Fruit fly (Drosophila melanogaster) whole organism, embryonic: ENCODE data around the gene snz.
A peak's percentile ranks its signal among the peaks of the same experiment; 100 is the strongest.

ENCODE experiments used
- CG10147 ChIP-seq: fragments of 200-800 bp; sonication (Bioruptor generic); optimal IDR thresholded peaks from 2 replicates; lab custom pipeline; 2019; ENCODE audit warnings: missing biosample characterization, mild to moderate bottlenecking, missing genetic modification characterization, moderate library complexity
- CG10366 ChIP-seq: fragments of 200-800 bp; sonication (Bioruptor generic); IDR thresholded peaks from 2 replicates; pipeline ENCODE4 v1.3.6; 2022; ENCODE audit warnings: missing biosample characterization, missing genetic modification characterization
- CG1233 ChIP-seq: fragments of 200-800 bp; sonication (Bioruptor generic); optimal IDR thresholded peaks from 4 replicates; lab custom pipeline; 2018; ENCODE audit warnings: missing biosample characterization, mild to moderate bottlenecking, missing genetic modification characterization
- CG13296 ChIP-seq: fragments of 200-800 bp; sonication (Bioruptor generic); optimal IDR thresholded peaks from 3 replicates; lab custom pipeline; 2018; ENCODE audit warnings: missing biosample characterization, mild to moderate bottlenecking, missing genetic modification characterization
- CG16815 ChIP-seq: fragments of 200-800 bp; sonication (Bioruptor generic); optimal IDR thresholded peaks from 3 replicates; lab custom pipeline; 2017; ENCODE audit warnings: missing biosample characterization, mild to moderate bottlenecking, missing genetic modification characterization
- CG17359 ChIP-seq: fragments of 200-800 bp; sonication (Bioruptor generic); optimal IDR thresholded peaks from 3 replicates; lab custom pipeline; 2018; ENCODE audit warnings: missing biosample characterization, mild to moderate bottlenecking, missing genetic modification characterization, moderate library complexity
- CG2202 ChIP-seq: fragments of 200-800 bp; sonication (Bioruptor generic); optimal IDR thresholded peaks from 2 replicates; lab custom pipeline; 2018; ENCODE audit warnings: missing biosample characterization, mild to moderate bottlenecking, missing genetic modification characterization
- CG32532 ChIP-seq: fragments of 200-800 bp; sonication (Bioruptor generic); IDR thresholded peaks from 2 replicates; pipeline ENCODE4 v1.3.6; 2022; ENCODE audit warnings: missing biosample characterization, missing genetic modification characterization
- CG34224 ChIP-seq: fragments of 200-800 bp; sonication (Bioruptor generic); IDR thresholded peaks from 3 replicates; pipeline ENCODE4 v1.3.6; 2022; ENCODE audit warnings: missing biosample characterization, missing genetic modification characterization; ENCODE audit not compliant: partially characterized antibody
- CG3726 ChIP-seq: fragments of 200-800 bp; sonication (Bioruptor generic); IDR thresholded peaks from 3 replicates; pipeline ENCODE4, ENCODE4 v1.3.6; 2022; ENCODE audit warnings: missing biosample characterization, missing genetic modification characterization
- CG4282 ChIP-seq: fragments of 200-800 bp; sonication (Bioruptor generic); optimal IDR thresholded peaks from 2 replicates; lab custom pipeline; 2016; ENCODE audit warnings: missing biosample characterization, missing genetic modification characterization
- CG4328 ChIP-seq: fragments of 200-800 bp; sonication (Bioruptor generic); optimal IDR thresholded peaks from 3 replicates; lab custom pipeline; 2017; ENCODE audit warnings: missing biosample characterization, missing genetic modification reagents, missing genetic modification characterization
- CG6654 ChIP-seq: fragments of 200-800 bp; sonication (Bioruptor generic); optimal IDR thresholded peaks from 2 replicates; lab custom pipeline; 2017; ENCODE audit warnings: missing biosample characterization, mild to moderate bottlenecking, missing genetic modification characterization
- CG8478 ChIP-seq: fragments of >200 bp; optimal IDR thresholded peaks from 2 replicates; lab custom pipeline; 2018
- CG9215 ChIP-seq: fragments of 200-800 bp; sonication (Bioruptor generic); IDR thresholded peaks from 2 replicates; pipeline ENCODE4 v1.3.6; 2022; ENCODE audit warnings: missing biosample characterization, missing genetic modification characterization
- CG9797 ChIP-seq: fragments of 200-800 bp; sonication (Bioruptor generic); optimal IDR thresholded peaks from 3 replicates; lab custom pipeline; 2018; ENCODE audit warnings: missing biosample characterization, mild to moderate bottlenecking, missing genetic modification characterization
- CTCF ChIP-seq: fragments of 200-800 bp; sonication (Bioruptor generic); optimal IDR thresholded peaks from 2 replicates; lab custom pipeline; 2017; ENCODE audit warnings: missing biosample characterization, mild to moderate bottlenecking, missing genetic modification characterization, moderate library complexity
- CrebB ChIP-seq: fragments of 200-800 bp; sonication (Bioruptor generic); optimal IDR thresholded peaks from 3 replicates; lab custom pipeline; 2018; ENCODE audit warnings: missing biosample characterization, mild to moderate bottlenecking, missing genetic modification characterization
- D ChIP-seq, 2 experiments: fragments of 200-800 bp in 1 of 2; fragments of >200 bp in 1 of 2; sonication (Bioruptor generic) in 1 of 2; optimal IDR thresholded peaks; 2 replicates in 1 of 2; 3 replicates in 1 of 2; lab custom pipeline; 2017; ENCODE audit warnings: mild to moderate bottlenecking in 1 of 2, missing biosample characterization in 1 of 2, missing genetic modification characterization in 1 of 2, missing genetic modification reagents in 1 of 2
- D19A ChIP-seq: fragments of 200-800 bp; optimal IDR thresholded peaks from 3 replicates; lab custom pipeline; 2019; ENCODE audit warnings: missing biosample characterization, mild to moderate bottlenecking, missing genetic modification characterization, moderate library complexity
- Elba2 ChIP-seq: fragments of 200-800 bp; sonication (Bioruptor generic); optimal IDR thresholded peaks from 3 replicates; lab custom pipeline; 2016; ENCODE audit warnings: missing biosample characterization, missing genetic modification characterization
- Fer2 ChIP-seq: fragments of 200-800 bp; sonication (Bioruptor generic); optimal IDR thresholded peaks from 2 replicates; lab custom pipeline; 2018; ENCODE audit warnings: missing biosample characterization, mild to moderate bottlenecking, missing genetic modification characterization, moderate library complexity
- HLH54F ChIP-seq: fragments of 200-800 bp; sonication (Bioruptor generic); optimal IDR thresholded peaks from 3 replicates; lab custom pipeline; 2016; ENCODE audit warnings: missing biosample characterization, missing genetic modification characterization
- Hmr ChIP-seq: fragments of 200-800 bp; sonication (Bioruptor generic); optimal IDR thresholded peaks from 3 replicates; lab custom pipeline; 2017; ENCODE audit warnings: mild to moderate bottlenecking, missing biosample characterization, missing genetic modification reagents, missing genetic modification characterization
- Hr51 ChIP-seq, 2 experiments: fragments of 200-800 bp; sonication (Bioruptor generic); optimal IDR thresholded peaks; 2 replicates in 1 of 2; 3 replicates in 1 of 2; lab custom pipeline; 2016 to 2018; ENCODE audit warnings: missing biosample characterization in 2 of 2, missing genetic modification characterization in 2 of 2, mild to moderate bottlenecking in 1 of 2, moderate library complexity in 1 of 2
- MBD-R2 ChIP-seq: fragments of 200-800 bp; sonication (Bioruptor generic); IDR thresholded peaks from 2 replicates; pipeline ENCODE4 v1.3.6; 2022; ENCODE audit warnings: missing biosample characterization, missing genetic modification characterization
- MTF-1 ChIP-seq: fragments of 200-800 bp; sonication (Bioruptor generic); optimal IDR thresholded peaks from 2 replicates; lab custom pipeline; 2018; ENCODE audit warnings: missing biosample characterization, mild to moderate bottlenecking, missing genetic modification characterization, borderline replicate concordance
- Neu2 ChIP-seq: fragments of 200-800 bp; sonication (Bioruptor generic); optimal IDR thresholded peaks from 3 replicates; lab custom pipeline; 2016; ENCODE audit warnings: missing biosample characterization, missing genetic modification characterization, borderline replicate concordance
- Nf-YB ChIP-seq: fragments of 200-800 bp; sonication (Bioruptor generic); optimal IDR thresholded peaks from 3 replicates; lab custom pipeline; 2019; ENCODE audit warnings: missing biosample characterization, mild to moderate bottlenecking, missing genetic modification characterization, moderate library complexity
- Rfx ChIP-seq: fragments of 200-800 bp; sonication (Bioruptor generic); IDR thresholded peaks from 2 replicates; pipeline ENCODE4 v1.3.6; 2022; ENCODE audit warnings: missing biosample characterization, missing genetic modification characterization
- Ssrp ChIP-seq: fragments of 200-800 bp; sonication (Bioruptor generic); optimal IDR thresholded peaks from 2 replicates; lab custom pipeline; 2018; ENCODE audit warnings: missing biosample characterization, mild to moderate bottlenecking, missing genetic modification characterization, moderate library complexity
- Trl ChIP-seq, 3 experiments: fragments of >200 bp in 2 of 3; fragments of 200-800 bp in 1 of 3; sonication (Bioruptor generic) in 1 of 3; optimal IDR thresholded peaks; 2 replicates in 1 of 3; 3 replicates in 2 of 3; lab custom pipeline; 2016 to 2017; ENCODE audit warnings: missing biosample characterization in 1 of 3, missing genetic modification characterization in 1 of 3
- ap ChIP-seq: fragments of 200-800 bp; sonication (Bioruptor generic); IDR thresholded peaks from 2 replicates; pipeline ENCODE4 v1.3.6; 2022; ENCODE audit warnings: missing biosample characterization, missing genetic modification characterization
- chm ChIP-seq: fragments of 200-800 bp; sonication (Bioruptor generic); IDR thresholded peaks from 2 replicates; pipeline ENCODE4 v1.3.6; 2022; ENCODE audit warnings: missing biosample characterization, missing genetic modification characterization
- chn ChIP-seq: fragments of 200-800 bp; sonication (Bioruptor generic); optimal IDR thresholded peaks from 2 replicates; lab custom pipeline; 2016; ENCODE audit warnings: missing biosample characterization, missing genetic modification characterization
- dan ChIP-seq: fragments of 200-800 bp; sonication (Bioruptor generic); IDR thresholded peaks from 2 replicates; pipeline ENCODE4 v1.3.6; 2022; ENCODE audit warnings: missing biosample characterization, missing genetic modification characterization
- dati ChIP-seq: fragments of 200-800 bp; sonication (Bioruptor generic); IDR thresholded peaks from 2 replicates; pipeline ENCODE4 v1.3.6; 2022; ENCODE audit warnings: missing biosample characterization, missing genetic modification characterization
- fd96Cb ChIP-seq: fragments of 200-800 bp; sonication (Bioruptor generic); optimal IDR thresholded peaks from 2 replicates; lab custom pipeline; 2018; ENCODE audit warnings: missing biosample characterization, mild to moderate bottlenecking, missing genetic modification characterization, moderate library complexity
- gt ChIP-seq: fragments of 200-800 bp; sonication (Bioruptor generic); IDR thresholded peaks from 2 replicates; pipeline ENCODE4 v1.3.6; 2022; ENCODE audit warnings: missing biosample characterization, missing genetic modification characterization
- insv ChIP-seq, 2 experiments: fragments of 200-800 bp; sonication (Bioruptor generic); optimal IDR thresholded peaks; 3 replicates each; lab custom pipeline; 2016 to 2018; ENCODE audit warnings: missing biosample characterization in 2 of 2, missing genetic modification characterization in 2 of 2
- jing ChIP-seq: fragments of 200-800 bp; sonication (Bioruptor generic); optimal IDR thresholded peaks from 2 replicates; lab custom pipeline; 2018; ENCODE audit warnings: missing biosample characterization, mild to moderate bottlenecking, missing genetic modification characterization
- lov ChIP-seq, 2 experiments: fragments of 200-800 bp in 1 of 2; fragments of >200 bp in 1 of 2; sonication (Bioruptor generic) in 1 of 2; IDR thresholded peaks in 1 of 2; optimal IDR thresholded peaks in 1 of 2; 2 replicates in 1 of 2; 3 replicates in 1 of 2; pipeline versions ENCODE4 v1.3.6 to Lab custom; 2017 to 2022; ENCODE audit warnings: missing biosample characterization in 1 of 2, missing genetic modification characterization in 1 of 2
- pan ChIP-seq, 4 experiments: fragments of >200 bp in 3 of 4; fragments of 200-800 bp in 1 of 4; sonication (Bioruptor generic) in 1 of 4; optimal IDR thresholded peaks in 3 of 4; IDR thresholded peaks in 1 of 4; 2 replicates each; pipeline versions ENCODE4 v1.3.6 to Lab custom; 2017 to 2022; ENCODE audit warnings: missing biosample characterization in 2 of 4, missing genetic modification characterization in 2 of 4, mixed read lengths in 1 of 4
- pfk ChIP-seq: fragments of 200-800 bp; sonication (Bioruptor generic); optimal IDR thresholded peaks from 2 replicates; lab custom pipeline; 2018; ENCODE audit warnings: missing biosample characterization, mild to moderate bottlenecking, missing genetic modification characterization, moderate library complexity
- ranshi ChIP-seq: fragments of 200-800 bp; sonication (Bioruptor generic); IDR thresholded peaks from 2 replicates; pipeline ENCODE4 v1.3.6; 2022; ENCODE audit warnings: missing biosample characterization, missing genetic modification characterization
- ro ChIP-seq: fragments of 200-800 bp; sonication (Bioruptor generic); IDR thresholded peaks from 2 replicates; pipeline ENCODE4 v1.3.6; 2022; ENCODE audit warnings: missing biosample characterization, missing genetic modification characterization
- sd ChIP-seq: fragments of 200-800 bp; sonication (Bioruptor generic); optimal IDR thresholded peaks from 3 replicates; lab custom pipeline; 2018; ENCODE audit warnings: missing biosample characterization, mild to moderate bottlenecking, missing genetic modification characterization, moderate library complexity
- stwl ChIP-seq: fragments of 200-800 bp; sonication (Bioruptor generic); optimal IDR thresholded peaks from 3 replicates; lab custom pipeline; 2018; ENCODE audit warnings: missing biosample characterization, mild to moderate bottlenecking, missing genetic modification characterization, moderate library complexity

snz gene

DNA sequence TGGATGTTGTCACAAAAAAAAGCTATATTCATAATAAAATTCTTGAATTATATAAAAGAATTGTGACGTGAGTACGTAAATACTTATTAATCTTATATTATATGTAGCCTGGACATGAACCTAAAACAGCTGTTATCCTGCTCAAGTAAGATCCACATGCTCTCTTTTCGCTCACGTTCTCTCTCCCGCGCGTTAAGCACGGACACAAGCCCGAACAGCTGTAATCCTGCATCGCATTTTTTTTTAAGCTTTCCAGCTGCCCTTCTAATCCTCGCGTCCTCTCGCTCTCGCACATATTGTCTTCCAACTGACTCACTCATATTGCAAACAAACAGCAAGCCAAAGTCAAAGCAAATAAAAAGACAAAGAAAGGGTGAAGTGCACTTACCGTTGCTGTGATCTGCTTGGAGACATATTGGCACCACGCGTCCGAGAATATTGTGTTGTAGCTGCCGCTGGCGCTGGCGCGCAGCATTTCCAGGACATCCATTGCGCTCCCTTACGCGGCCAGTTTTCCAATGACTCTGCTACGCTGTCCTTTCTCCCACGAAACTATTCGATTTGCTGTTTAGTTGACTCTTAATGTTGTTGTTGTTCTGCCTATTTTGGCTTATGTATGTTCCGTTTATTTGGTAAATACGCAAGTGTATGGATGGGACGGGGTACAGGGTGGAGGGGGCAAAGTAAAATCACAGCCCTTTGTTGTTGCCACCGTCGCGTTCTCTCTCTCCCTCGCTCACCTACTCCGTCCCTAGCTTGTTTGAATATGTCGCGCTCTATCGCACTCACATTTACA is 55.4 kb downstream of the snz start (continued):
- no peak for TF ChIP-seq CG17359
- no peak for TF ChIP-seq pan (optimal IDR thresholded peaks at IDR 0.05; lab: Kevin White, UChicago)
- TF ChIP-seq pan (GFP tag; optimal IDR thresholded peaks at IDR 0.05 in 1 of 2, IDR thresholded peaks at IDR 0.05 in 1 of 2): no peak
- TF ChIP-seq ro: no peak
- no peak for TF ChIP-seq CG10147 (GFP tag; lab: Kevin White, UChicago)
- no peak for TF ChIP-seq HLH54F (GFP tag; lab: Kevin White, UChicago)
- TF ChIP-seq sd: peak; percentile 42
- TF ChIP-seq dati (GFP tag; lab: Robert Waterston, UW): no peak
- TF ChIP-seq D (optimal IDR thresholded peaks at IDR 0.05; lab: Kevin White, UChicago): no peak
- TF ChIP-seq D (GFP tag; optimal IDR thresholded peaks at IDR 0.05; lab: Kevin White, UChicago): peak; percentile 5
- TF ChIP-seq Hmr (GFP tag; lab: Kevin White, UChicago): no peak
- no peak for TF ChIP-seq CG9215 (GFP tag; lab: Robert Waterston, UW)
- no peak for TF ChIP-seq CG1233 (GFP tag; lab: Kevin White, UChicago)
- no peak for TF ChIP-seq chm (GFP tag; lab: Robert Waterston, UW)
- TF ChIP-seq Rfx (GFP tag; lab: Robert Waterston, UW): peak; percentile 22; the same call in 1 of the 2 replicates
- TF ChIP-seq gt (GFP tag; lab: Robert Waterston, UW): no peak
- TF ChIP-seq Elba2 (GFP tag; lab: Kevin White, UChicago): no peak
- TF ChIP-seq CG4328: no peak
- TF ChIP-seq CrebB (tag; lab: Kevin White, UChicago): peak; percentile 2
- TF ChIP-seq CG2202 (tag; lab: Kevin White, UChicago): no peak
- TF ChIP-seq CG3726: no peak
- no peak for TF ChIP-seq ranshi (GFP tag; lab: Robert Waterston, UW)
- TF ChIP-seq Trl (optimal IDR thresholded peaks at IDR 0.05; lab: Kevin White, UChicago): peak; percentile 10 to 63
- no peak for TF ChIP-seq Trl (GFP tag; optimal IDR thresholded peaks at IDR 0.05; lab: Kevin White, UChicago)
- TF ChIP-seq Ssrp (tag; lab: Kevin White, UChicago): no peak
- TF ChIP-seq jing: no peak
- no peak for TF ChIP-seq CG6654 (GFP tag; lab: Kevin White, UChicago)
- TF ChIP-seq Hr51 (GFP tag; optimal IDR thresholded peaks at IDR 0.05; lab: Kevin White, UChicago): no peak
- no peak for TF ChIP-seq dan (GFP tag; lab: Robert Waterston, UW)
- no peak for TF ChIP-seq chn (GFP tag; lab: Kevin White, UChicago)
- no peak for TF ChIP-seq CG16815 (GFP tag; lab: Kevin White, UChicago)
- no peak for TF ChIP-seq MBD-R2 (GFP tag; lab: Robert Waterston, UW)
- TF ChIP-seq CG9797 (GFP tag; lab: Kevin White, UChicago): no peak
- TF ChIP-seq lov (optimal IDR thresholded peaks at IDR 0.05; lab: Kevin White, UChicago): no peak
- no peak for TF ChIP-seq lov (GFP tag; IDR thresholded peaks at IDR 0.05; lab: Robert Waterston, UW)
- TF ChIP-seq CG8478 (lab: Kevin White, UChicago): peak; percentile 35
- no peak for TF ChIP-seq Neu2 (GFP tag; lab: Kevin White, UChicago)
- no peak for TF ChIP-seq fd96Cb (tag; lab: Kevin White, UChicago)
- TF ChIP-seq CG32532 (GFP tag; lab: Robert Waterston, UW): peak; percentile 28; the same call in 1 of the 2 replicates
- no peak for TF ChIP-seq stwl (tag; lab: Kevin White, UChicago)
- TF ChIP-seq CG4282: no peak
- no peak for TF ChIP-seq ap (GFP tag; lab: Robert Waterston, UW)
- TF ChIP-seq CG34224 (GFP tag; lab: Robert Waterston, UW): no peak
- no peak for TF ChIP-seq Nf-YB
- no peak for TF ChIP-seq D19A (tag; lab: Kevin White, UChicago)
- no peak for TF ChIP-seq CTCF (GFP tag; lab: Kevin White, UChicago)
- TF ChIP-seq Fer2: no peak
- TF ChIP-seq CG13296 (GFP tag; lab: Kevin White, UChicago): no peak
- no peak for TF ChIP-seq pfk (GFP tag; lab: Kevin White, UChicago)
- no peak for TF ChIP-seq CG10366 (GFP tag; lab: Robert Waterston, UW)
- peak in 1 of 2 experiments; percentile 52 for TF ChIP-seq insv (GFP tag; optimal IDR thresholded peaks at IDR 0.05; lab: Kevin White, UChicago)
- no peak for TF ChIP-seq MTF-1 (GFP tag; lab: Kevin White, UChicago)
